Worm (Caenorhabditis elegans) whole organism, mixed stage, embryonic: Measurements from ENCODE around the gene nhr-12.

Experiments
- ces-1 ChIP-seq: fragments of 150-350 bp; optimal IDR thresholded peaks from 2 replicates; lab custom pipeline; 2014; ENCODE audit warnings: missing biosample characterization, missing genetic modification reagents, missing genetic modification characterization
- elt-1 ChIP-seq: sonication (generic microtip); optimal IDR thresholded peaks from 2 replicates; lab custom pipeline; 2017; ENCODE audit warnings: missing genetic modification characterization, mild to moderate bottlenecking, missing compliant biosample characterization, antibody characterized with exemption, moderate library complexity, borderline replicate concordance; ENCODE audit not compliant: insufficient read depth
- flh-1 ChIP-seq: fragments of 200-800 bp; sonication (Bioruptor generic); optimal IDR thresholded peaks from 2 replicates; lab custom pipeline; 2018; ENCODE audit warnings: mild to moderate bottlenecking, missing genetic modification characterization, moderate library complexity, missing compliant biosample characterization
- lin-13 ChIP-seq: fragments of 150-350 bp; optimal IDR thresholded peaks from 2 replicates; lab custom pipeline; 2014; ENCODE audit warnings: missing biosample characterization, missing genetic modification characterization
- lin-32 ChIP-seq: fragments of 200-800 bp; sonication (Bioruptor generic); optimal IDR thresholded peaks from 2 replicates; lab custom pipeline; 2018; ENCODE audit warnings: mild to moderate bottlenecking, missing genetic modification characterization, missing compliant biosample characterization
- mab-5 ChIP-seq: fragments of 150-350 bp; optimal IDR thresholded peaks from 2 replicates; lab custom pipeline; 2014; ENCODE audit warnings: missing biosample characterization, missing genetic modification characterization
- nhr-12 ChIP-seq: fragments of 150-350 bp; optimal IDR thresholded peaks from 2 replicates; lab custom pipeline; 2014; ENCODE audit warnings: missing biosample characterization, missing genetic modification characterization
- pha-4 ChIP-seq: fragments of 150-350 bp; optimal IDR thresholded peaks from 2 replicates; lab custom pipeline; 2018; ENCODE audit warnings: missing biosample characterization, missing genetic modification reagents, missing genetic modification characterization
- tbx-8 ChIP-seq: fragments of 200-800 bp; sonication (Bioruptor generic); optimal IDR thresholded peaks from 2 replicates; lab custom pipeline; 2018; ENCODE audit warnings: mild to moderate bottlenecking, missing genetic modification characterization, moderate library complexity, missing compliant biosample characterization
- unc-39 ChIP-seq: fragments of 150-350 bp; optimal IDR thresholded peaks from 2 replicates; lab custom pipeline; 2014; ENCODE audit warnings: missing biosample characterization, missing genetic modification characterization
- ztf-11 ChIP-seq: fragments of 150-350 bp; optimal IDR thresholded peaks from 2 replicates; lab custom pipeline; 2014; ENCODE audit warnings: missing biosample characterization, missing genetic modification characterization

DNA sequence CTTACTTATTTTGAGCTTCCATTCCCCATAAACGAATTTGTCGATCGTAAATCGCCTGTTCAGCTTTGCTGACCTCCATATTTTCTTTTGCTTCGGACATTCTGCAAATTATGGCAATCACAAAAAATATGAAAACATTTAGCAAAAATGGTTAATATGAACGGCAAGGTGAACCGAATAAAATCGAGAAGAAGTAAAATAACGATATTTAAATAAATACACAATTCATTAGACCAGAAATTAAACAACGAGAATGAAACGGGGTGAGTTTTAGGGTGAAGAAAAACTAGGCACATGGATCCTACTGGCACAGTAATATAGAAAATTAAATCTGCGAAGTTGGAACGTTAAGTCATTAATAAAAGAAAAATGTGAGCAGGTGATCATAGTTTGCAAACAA lies 46.3 kb upstream of the nhr-12 start, which contains the start of gene aos-1:
- no peak for TF ChIP-seq ztf-11
- no peak for TF ChIP-seq pha-4 (tag; lab: Kevin White, UChicago)
- TF ChIP-seq lin-32 (GFP tag; lab: Kevin White, UChicago), result no peak
- TF ChIP-seq ces-1 (GFP tag; lab: Kevin White, UChicago), result no peak
- TF ChIP-seq mab-5 (tag; lab: Kevin White, UChicago), result no peak
- TF ChIP-seq elt-1 (tag; lab: Kevin White, UChicago), result no peak
- TF ChIP-seq tbx-8 (GFP tag; lab: Kevin White, UChicago), result no peak
- no peak for TF ChIP-seq nhr-12 (tag; lab: Kevin White, UChicago)
- TF ChIP-seq lin-13 (tag; lab: Kevin White, UChicago), result no peak
- TF ChIP-seq unc-39 (tag; lab: Kevin White, UChicago), result no peak
- no peak for TF ChIP-seq flh-1 (GFP tag; lab: Kevin White, UChicago)
